Fruit fly (Drosophila melanogaster): ENCODE measurements around the gene Srx.

DNA sequence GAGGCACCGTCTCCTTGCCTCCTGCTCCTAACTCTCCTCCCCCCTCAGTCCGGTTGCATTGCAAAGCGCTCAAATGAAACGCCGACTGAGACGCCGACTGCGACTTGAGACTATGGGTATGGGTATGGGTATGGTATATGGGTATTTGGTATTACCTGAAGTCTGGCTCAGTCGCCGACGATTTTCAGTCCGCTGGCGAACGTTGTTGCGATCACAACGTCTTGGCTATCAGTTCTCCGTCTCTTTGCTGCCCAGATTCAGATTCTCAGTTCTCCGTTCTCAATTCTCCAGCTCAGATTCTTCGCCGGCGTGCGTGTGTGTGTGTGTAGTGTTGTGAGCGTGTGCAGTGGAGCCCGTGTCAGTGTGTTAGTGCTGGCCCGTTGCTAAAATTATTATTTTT is 26.1 kb upstream of the Srx start, which contains the start of gene CG6398:
- no peak for TF ChIP-seq h (GFP tag; optimal IDR thresholded peaks at IDR 0.05)
- TF ChIP-seq pan (optimal IDR thresholded peaks at IDR 0.05) = no peak
- TF ChIP-seq psq (GFP tag; optimal IDR thresholded peaks at IDR 0.05) = peak; percentile 51
- no peak for TF ChIP-seq sv (GFP tag; optimal IDR thresholded peaks at IDR 0.05)
- TF ChIP-seq GATAd (GFP tag; optimal IDR thresholded peaks at IDR 0.05) = no peak
- peak; percentile 26 for TF ChIP-seq Hnf4 (GFP tag; optimal IDR thresholded peaks at IDR 0.05)
